Worm (Caenorhabditis elegans): ENCODE data around the gene srw-98.

DNA sequence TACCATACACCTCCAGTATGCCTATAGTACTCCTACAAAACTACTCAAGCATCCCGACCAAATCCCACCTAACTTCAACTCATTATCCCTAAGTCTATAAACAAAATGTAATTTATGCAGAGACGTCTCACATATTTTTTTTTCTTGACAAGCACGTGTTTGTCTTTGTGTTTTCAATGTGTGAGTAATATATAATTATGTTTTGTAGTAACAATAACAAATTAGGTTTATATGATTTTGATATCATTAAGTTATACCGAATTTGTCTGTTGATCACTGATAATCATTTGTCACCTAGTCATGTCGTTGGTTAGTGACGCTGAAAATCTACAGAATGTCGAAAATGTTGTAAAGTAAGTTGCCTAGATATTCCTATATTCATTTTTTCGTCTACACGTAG, 41.8 kb upstream of the srw-98 start, which contains the start of gene srw-102:
- no peak for TF ChIP-seq B0310.2 (tag; optimal IDR thresholded peaks at IDR 0.05)
- TF ChIP-seq ama-1 (optimal IDR thresholded peaks at IDR 0.05) = no peak
- no peak for TF ChIP-seq tbx-37 (GFP tag; conservative IDR thresholded peaks at IDR 0.05)
- no peak for TF ChIP-seq tbx-11 (GFP tag; IDR thresholded peaks at IDR 0.05)

Data from whole organism, early embryonic.